Worm (Caenorhabditis elegans) whole organism, L3 larva: Measurements from ENCODE around the gene dpff-1.

Experiments used
- ZK546.5 ChIP-seq: sonication (generic microtip); optimal IDR thresholded peaks from 2 replicates; lab custom pipeline; 2017; ENCODE audit warnings: missing biosample characterization, missing genetic modification characterization
- aly-2 ChIP-seq: fragments of 150-350 bp; optimal IDR thresholded peaks from 2 replicates; lab custom pipeline; 2014; ENCODE audit warnings: missing biosample characterization, missing genetic modification characterization
- ama-1 ChIP-seq: fragments of 150-350 bp; optimal IDR thresholded peaks from 2 replicates; lab custom pipeline; 2018
- egl-27 ChIP-seq: sonication (generic microtip); optimal IDR thresholded peaks from 4 replicates; lab custom pipeline; 2017; ENCODE audit warnings: missing biosample characterization, missing genetic modification reagents, missing genetic modification characterization
- elt-1 ChIP-seq: fragments of 150-350 bp; optimal IDR thresholded peaks from 2 replicates; lab custom pipeline; 2014; ENCODE audit warnings: missing biosample characterization, missing genetic modification characterization
- fos-1 ChIP-seq: fragments of 150-350 bp; optimal IDR thresholded peaks from 2 replicates; lab custom pipeline; 2014; ENCODE audit warnings: missing biosample characterization, missing genetic modification characterization
- nhr-11 ChIP-seq: fragments of 150-350 bp; optimal IDR thresholded peaks from 2 replicates; lab custom pipeline; 2014; ENCODE audit warnings: missing biosample characterization, missing genetic modification characterization
- skn-1 ChIP-seq: fragments of 150-350 bp; optimal IDR thresholded peaks from 2 replicates; lab custom pipeline; 2014; ENCODE audit warnings: missing biosample characterization, missing genetic modification characterization

ce11 chrIII:5888675-5889074, 17.5 kb downstream of the dpff-1 start, which contains the start of gene C28H8.8:
- TF ChIP-seq fos-1 (no peak), nhr-11 (tag; lab: Kevin White, UChicago) (no peak), ama-1 (no peak), ZK546.5 (tag; lab: Kevin White, UChicago) (no peak), skn-1 (tag; lab: Kevin White, UChicago) (no peak), elt-1 (tag; lab: Kevin White, UChicago) (no peak), egl-27 (tag; lab: Kevin White, UChicago) (no peak), aly-2 (tag; lab: Kevin White, UChicago) (no peak)
